Fruit fly (Drosophila melanogaster) S2 (cell line): ENCODE data around the gene Vlet.

Experiments
- CG8478 ChIP-seq: fragments of >200 bp; optimal IDR thresholded peaks from 2 replicates; lab custom pipeline; 2018
- CTCF ChIP-seq, 2 experiments: fragments of >200 bp; optimal IDR thresholded peaks; 2 replicates each; lab custom pipeline; 2018

DNA sequence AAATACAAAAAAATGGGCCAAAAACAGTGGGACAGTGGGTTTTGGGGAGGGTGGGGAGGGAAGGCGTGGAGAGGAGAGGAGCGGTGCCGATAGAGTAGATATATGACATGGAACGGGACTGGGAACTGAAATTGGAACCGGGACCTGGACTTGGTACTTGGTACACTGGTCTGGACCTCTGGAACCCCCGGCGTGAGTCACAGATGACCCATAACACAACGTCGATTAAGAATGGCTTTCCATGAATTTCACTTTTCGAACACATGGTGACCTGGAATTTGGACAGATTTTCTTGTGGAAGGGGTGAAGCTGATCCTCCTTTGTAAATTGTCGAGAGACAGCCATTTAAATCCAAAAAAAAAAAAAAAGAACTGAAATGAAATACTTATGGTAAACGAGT is 8.3 kb upstream of the Vlet start:
- TF ChIP-seq CG8478 (lab: Kevin White, UChicago) (no peak), CTCF (optimal IDR thresholded peaks at IDR 0.05; lab: Kevin White, UChicago) (no peak)
